Worm (Caenorhabditis elegans): ENCODE measurements around the gene somi-1.

DNA sequence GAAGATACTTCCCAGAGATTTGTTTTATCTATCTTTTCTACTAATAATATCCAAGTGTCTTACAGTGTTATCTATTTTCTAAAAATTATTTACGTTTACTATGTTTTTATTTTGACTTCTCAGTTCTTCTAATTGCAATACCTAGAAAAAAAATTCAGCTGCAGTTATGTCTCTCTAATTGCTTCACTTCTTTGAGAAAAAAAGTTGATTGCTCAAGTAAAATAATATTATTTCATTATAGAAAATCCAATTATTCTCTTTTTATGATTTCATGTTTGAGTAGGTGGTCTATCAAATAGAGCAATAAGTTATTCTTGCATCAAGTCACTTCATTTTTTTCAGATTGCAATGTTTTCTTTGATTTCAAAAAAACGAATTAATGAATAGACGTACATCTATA, 24.7 kb downstream of the somi-1 start:
- TF ChIP-seq fkh-8 (tag; optimal IDR thresholded peaks at IDR 0.05): peak; percentile 46
- TF ChIP-seq lin-13 (GFP tag; optimal IDR thresholded peaks at IDR 0.05): no peak
- TF ChIP-seq ztf-11 (tag; optimal IDR thresholded peaks at IDR 0.05): no peak
- no peak for TF ChIP-seq unc-30 (tag; optimal IDR thresholded peaks at IDR 0.05)

Measured in whole organism, L1 larva.